Fruit fly (Drosophila melanogaster) whole organism, embryonic: ENCODE results near the gene sol.
A peak's percentile ranks its signal among the peaks of the same experiment; 100 is the strongest.

ENCODE experiments used
- Asciz ChIP-seq: fragments of 200-800 bp; sonication (Bioruptor generic); optimal IDR thresholded peaks from 2 replicates; lab custom pipeline; 2017; ENCODE audit warnings: missing biosample characterization, mild to moderate bottlenecking, missing genetic modification characterization, missing genetic modification reagents
- CG11560 ChIP-seq: fragments of 200-800 bp; sonication (Bioruptor generic); IDR thresholded peaks from 3 replicates; pipeline ENCODE4 v1.3.6; 2022; ENCODE audit warnings: missing biosample characterization, missing genetic modification characterization
- CG13123 ChIP-seq: fragments of 200-800 bp; sonication (Bioruptor generic); optimal IDR thresholded peaks from 2 replicates; lab custom pipeline; 2016; ENCODE audit warnings: missing biosample characterization, missing genetic modification characterization
- CG14860 ChIP-seq: fragments of 200-800 bp; sonication (Bioruptor generic); IDR thresholded peaks from 3 replicates; pipeline ENCODE4 v1.3.6; 2022; ENCODE audit warnings: missing biosample characterization, missing genetic modification characterization; ENCODE audit not compliant: partially characterized antibody
- CG1602 ChIP-seq: fragments of 200-800 bp; sonication (Bioruptor generic); optimal IDR thresholded peaks from 3 replicates; lab custom pipeline; 2016; ENCODE audit warnings: missing biosample characterization, missing genetic modification characterization
- CG17328 ChIP-seq: fragments of 200-800 bp; sonication (Bioruptor generic); IDR thresholded peaks from 2 replicates; pipeline ENCODE4 v1.3.6; 2022; ENCODE audit warnings: missing biosample characterization, missing genetic modification characterization
- CG17361 ChIP-seq: fragments of 200-800 bp; sonication (Bioruptor generic); IDR thresholded peaks from 3 replicates; pipeline ENCODE4 v1.3.6; 2022; ENCODE audit warnings: missing biosample characterization, missing genetic modification characterization
- CG2678 ChIP-seq: fragments of 200-800 bp; sonication (Bioruptor generic); optimal IDR thresholded peaks from 3 replicates; lab custom pipeline; 2019; ENCODE audit warnings: missing biosample characterization, mild to moderate bottlenecking, missing genetic modification characterization, moderate library complexity
- CG2712 ChIP-seq: fragments of 200-800 bp; optimal IDR thresholded peaks from 3 replicates; lab custom pipeline; 2019; ENCODE audit warnings: missing biosample characterization, mild to moderate bottlenecking, missing genetic modification characterization, moderate library complexity
- CG2889 ChIP-seq: fragments of 200-800 bp; sonication (Bioruptor generic); IDR thresholded peaks from 3 replicates; pipeline ENCODE4 v1.3.6; 2022; ENCODE audit warnings: missing biosample characterization, missing genetic modification characterization
- CG30020 ChIP-seq: fragments of 200-800 bp; optimal IDR thresholded peaks from 2 replicates; lab custom pipeline; 2019; ENCODE audit warnings: missing biosample characterization, mild to moderate bottlenecking, missing genetic modification characterization, moderate library complexity
- CG32532 ChIP-seq: fragments of 200-800 bp; sonication (Bioruptor generic); IDR thresholded peaks from 2 replicates; pipeline ENCODE4 v1.3.6; 2022; ENCODE audit warnings: missing biosample characterization, missing genetic modification characterization
- CG3281 ChIP-seq: fragments of 200-800 bp; sonication (Bioruptor generic); optimal IDR thresholded peaks from 3 replicates; lab custom pipeline; 2017; ENCODE audit warnings: missing biosample characterization, mild to moderate bottlenecking, missing genetic modification characterization
- CG34422 ChIP-seq: fragments of 200-800 bp; sonication (Bioruptor generic); IDR thresholded peaks from 3 replicates; pipeline ENCODE4 v1.3.6; 2022; ENCODE audit warnings: missing biosample characterization, missing genetic modification characterization
- CG3995 ChIP-seq: fragments of 200-800 bp; sonication (Bioruptor generic); optimal IDR thresholded peaks from 3 replicates; lab custom pipeline; 2016; ENCODE audit warnings: missing biosample characterization, missing genetic modification characterization
- CG4854 ChIP-seq: fragments of 200-800 bp; sonication (Bioruptor generic); optimal IDR thresholded peaks from 2 replicates; lab custom pipeline; 2016; ENCODE audit warnings: missing biosample characterization, missing genetic modification characterization, inconsistent platforms
- CG7963 ChIP-seq: fragments of 200-800 bp; sonication (Bioruptor generic); IDR thresholded peaks from 3 replicates; pipeline ENCODE4 v1.3.6; 2022; ENCODE audit warnings: missing biosample characterization, missing genetic modification characterization; ENCODE audit not compliant: partially characterized antibody
- CG8924 ChIP-seq: fragments of 200-800 bp; optimal IDR thresholded peaks from 3 replicates; lab custom pipeline; 2019; ENCODE audit warnings: missing biosample characterization, mild to moderate bottlenecking, missing genetic modification characterization, moderate library complexity
- CG9727 ChIP-seq: fragments of 200-800 bp; sonication (Bioruptor generic); optimal IDR thresholded peaks from 3 replicates; lab custom pipeline; 2017; ENCODE audit warnings: missing biosample characterization, mild to moderate bottlenecking, missing genetic modification characterization
- CG9817 ChIP-seq: fragments of 200-800 bp; sonication (Bioruptor generic); optimal IDR thresholded peaks from 2 replicates; lab custom pipeline; 2018; ENCODE audit warnings: missing biosample characterization, mild to moderate bottlenecking, missing genetic modification characterization, moderate library complexity
- Chrac-16 ChIP-seq: fragments of 200-800 bp; sonication (Bioruptor generic); optimal IDR thresholded peaks from 3 replicates; lab custom pipeline; 2016; ENCODE audit warnings: missing biosample characterization, missing genetic modification characterization
- Deaf1 ChIP-seq: fragments of 200-800 bp; optimal IDR thresholded peaks from 3 replicates; lab custom pipeline; 2019; ENCODE audit warnings: missing biosample characterization, mild to moderate bottlenecking, missing genetic modification characterization, moderate library complexity
- Dek ChIP-seq: fragments of 200-800 bp; sonication (Bioruptor generic); optimal IDR thresholded peaks from 3 replicates; lab custom pipeline; 2019; ENCODE audit warnings: missing biosample characterization, mild to moderate bottlenecking, missing genetic modification characterization, moderate library complexity
- ERR ChIP-seq: fragments of 200-800 bp; sonication (Bioruptor generic); optimal IDR thresholded peaks from 2 replicates; lab custom pipeline; 2016; ENCODE audit warnings: missing biosample characterization, missing genetic modification characterization
- HLHmδ ChIP-seq: fragments of 200-800 bp; sonication (Bioruptor generic); optimal IDR thresholded peaks from 2 replicates; lab custom pipeline; 2018; ENCODE audit warnings: missing biosample characterization, mild to moderate bottlenecking, missing genetic modification characterization, moderate library complexity
- Hmr ChIP-seq: fragments of 200-800 bp; sonication (Bioruptor generic); optimal IDR thresholded peaks from 3 replicates; lab custom pipeline; 2017; ENCODE audit warnings: mild to moderate bottlenecking, missing biosample characterization, missing genetic modification reagents, missing genetic modification characterization
- Hr3 ChIP-seq: fragments of 200-800 bp; sonication (Bioruptor generic); optimal IDR thresholded peaks from 3 replicates; lab custom pipeline; 2016; ENCODE audit warnings: missing biosample characterization, missing genetic modification characterization
- Med ChIP-seq: fragments of 200-800 bp; sonication (Bioruptor generic); peaks from one replicate; lab custom pipeline; 2016; ENCODE audit warnings: missing biosample characterization, missing genetic modification characterization, mild to moderate bottlenecking, inconsistent platforms, moderate library complexity
- NC2α ChIP-seq: fragments of 200-800 bp; sonication (Bioruptor generic); optimal IDR thresholded peaks from 2 replicates; lab custom pipeline; 2016; ENCODE audit warnings: missing biosample characterization, missing genetic modification characterization
- NK7.1 ChIP-seq: fragments of 200-800 bp; sonication (Bioruptor generic); optimal IDR thresholded peaks from 3 replicates; lab custom pipeline; 2016; ENCODE audit warnings: missing biosample characterization, missing genetic modification characterization
- Nf-YC ChIP-seq: fragments of 200-800 bp; optimal IDR thresholded peaks from 3 replicates; lab custom pipeline; 2019; ENCODE audit warnings: missing biosample characterization, mild to moderate bottlenecking, missing genetic modification characterization, moderate library complexity
- Sox102F ChIP-seq: fragments of 200-800 bp; sonication (Bioruptor generic); optimal IDR thresholded peaks from 2 replicates; lab custom pipeline; 2018; ENCODE audit warnings: missing biosample characterization, mild to moderate bottlenecking, missing genetic modification characterization, moderate library complexity
- bbx ChIP-seq: fragments of 200-800 bp; sonication (Bioruptor generic); IDR thresholded peaks from 2 replicates; pipeline ENCODE4 v1.3.6; 2022; ENCODE audit warnings: missing biosample characterization, missing genetic modification characterization; ENCODE audit not compliant: partially characterized antibody
- crc ChIP-seq: fragments of 200-800 bp; sonication (Bioruptor generic); optimal IDR thresholded peaks from 2 replicates; lab custom pipeline; 2016; ENCODE audit warnings: missing biosample characterization, missing genetic modification characterization
- croc ChIP-seq: fragments of 200-800 bp; sonication (Bioruptor generic); conservative IDR thresholded peaks from 3 replicates; pipeline ENCODE4 v1.3.6; 2022; ENCODE audit warnings: missing biosample characterization, missing genetic modification characterization
- cwo ChIP-seq: fragments of 200-800 bp; sonication (Bioruptor generic); optimal IDR thresholded peaks from 3 replicates; lab custom pipeline; 2017; ENCODE audit warnings: missing biosample characterization, missing genetic modification characterization, mild to moderate bottlenecking, moderate library complexity, missing genetic modification reagents
- emc ChIP-seq: fragments of 200-800 bp; sonication (Bioruptor generic); optimal IDR thresholded peaks from 2 replicates; lab custom pipeline; 2016; ENCODE audit warnings: missing biosample characterization, missing genetic modification characterization
- grau ChIP-seq: fragments of 200-800 bp; optimal IDR thresholded peaks from 3 replicates; lab custom pipeline; 2019; ENCODE audit warnings: missing biosample characterization, mild to moderate bottlenecking, missing genetic modification characterization, moderate library complexity
- ind ChIP-seq: fragments of 200-800 bp; sonication (Bioruptor generic); optimal IDR thresholded peaks from 3 replicates; lab custom pipeline; 2016; ENCODE audit warnings: missing biosample characterization, missing genetic modification characterization
- luna ChIP-seq: fragments of 200-800 bp; sonication (Bioruptor generic); optimal IDR thresholded peaks from 2 replicates; lab custom pipeline; 2016; ENCODE audit warnings: missing biosample characterization, missing genetic modification characterization
- pan ChIP-seq, 4 experiments: fragments of >200 bp in 3 of 4; fragments of 200-800 bp in 1 of 4; sonication (Bioruptor generic) in 1 of 4; optimal IDR thresholded peaks in 3 of 4; IDR thresholded peaks in 1 of 4; 2 replicates each; pipeline versions ENCODE4 v1.3.6 to Lab custom; 2017 to 2022; ENCODE audit warnings: missing biosample characterization in 2 of 4, missing genetic modification characterization in 2 of 4, mixed read lengths in 1 of 4
- psq ChIP-seq: fragments of 200-800 bp; sonication (Bioruptor generic); optimal IDR thresholded peaks from 2 replicates; lab custom pipeline; 2017; ENCODE audit warnings: missing biosample characterization, missing genetic modification characterization
- rib ChIP-seq: fragments of 200-800 bp; sonication (Bioruptor generic); IDR thresholded peaks from 2 replicates; pipeline ENCODE4 v1.3.6; 2022; ENCODE audit warnings: missing biosample characterization, missing genetic modification characterization
- schlank ChIP-seq: fragments of 200-800 bp; sonication (Bioruptor generic); optimal IDR thresholded peaks from 2 replicates; lab custom pipeline; 2018; ENCODE audit warnings: missing biosample characterization, mild to moderate bottlenecking, missing genetic modification characterization
- sna ChIP-seq: fragments of 200-800 bp; sonication (Bioruptor generic); IDR thresholded peaks from 2 replicates; pipeline ENCODE4 v1.3.6; 2022; ENCODE audit warnings: missing biosample characterization, missing genetic modification characterization; ENCODE audit not compliant: partially characterized antibody
- sob ChIP-seq: fragments of 200-800 bp; sonication (Bioruptor generic); IDR thresholded peaks from 2 replicates; pipeline ENCODE4 v1.3.6; 2022; ENCODE audit warnings: missing biosample characterization, missing genetic modification characterization
- tap ChIP-seq: fragments of 200-800 bp; optimal IDR thresholded peaks from 3 replicates; lab custom pipeline; 2019; ENCODE audit warnings: missing biosample characterization, mild to moderate bottlenecking, missing genetic modification characterization, moderate library complexity
- twi ChIP-seq: fragments of 200-800 bp; optimal IDR thresholded peaks from 2 replicates; lab custom pipeline; 2019; ENCODE audit warnings: missing biosample characterization, mild to moderate bottlenecking, missing genetic modification characterization, moderate library complexity
- vvl ChIP-seq: fragments of 200-800 bp; sonication (Bioruptor generic); IDR thresholded peaks from 2 replicates; pipeline ENCODE4 v1.3.6; 2022; ENCODE audit warnings: missing biosample characterization, missing genetic modification characterization
- wek ChIP-seq: fragments of 200-800 bp; sonication (Bioruptor generic); optimal IDR thresholded peaks from 3 replicates; lab custom pipeline; 2018; ENCODE audit warnings: missing biosample characterization, mild to moderate bottlenecking, missing genetic modification characterization, moderate library complexity

sol gene

dm6 chrX:21375595-21376047 lies 25.5 kb downstream of the sol start (continued):
- no peak for TF ChIP-seq CG7963
- peak; percentile 70 for TF ChIP-seq Med
- no peak for TF ChIP-seq crc
- peak; percentile 40 for TF ChIP-seq Hr3 (GFP tag; lab: Kevin White, UChicago)
- no peak for TF ChIP-seq emc
- TF ChIP-seq NK7.1: no peak
- TF ChIP-seq schlank: no peak
- peak; percentile 56 for TF ChIP-seq Deaf1 (tag; lab: Kevin White, UChicago)
- TF ChIP-seq pan (optimal IDR thresholded peaks at IDR 0.05; lab: Kevin White, UChicago): no peak
- TF ChIP-seq pan (GFP tag; optimal IDR thresholded peaks at IDR 0.05 in 1 of 2, IDR thresholded peaks at IDR 0.05 in 1 of 2): no peak
- TF ChIP-seq CG4854: no peak
- no peak for TF ChIP-seq twi (tag; lab: Kevin White, UChicago)
- TF ChIP-seq Asciz (GFP tag; lab: Kevin White, UChicago): peak; percentile 29
- TF ChIP-seq sob (GFP tag; lab: Robert Waterston, UW): no peak
- TF ChIP-seq grau: peak; percentile 65
- peak; percentile 75 for TF ChIP-seq CG2678 (tag; lab: Kevin White, UChicago)
- TF ChIP-seq Dek (tag; lab: Kevin White, UChicago): peak; percentile 52
- TF ChIP-seq croc (GFP tag; lab: Robert Waterston, UW): no peak
- peak; percentile 52; the same call in 2 of the 3 replicates for TF ChIP-seq CG17361 (GFP tag; lab: Robert Waterston, UW)
- TF ChIP-seq CG9817 (tag; lab: Kevin White, UChicago): peak; percentile 13
- no peak for TF ChIP-seq HLHmδ (GFP tag; lab: Kevin White, UChicago)
- no peak for TF ChIP-seq sna (GFP tag; lab: Robert Waterston, UW)
- no peak for TF ChIP-seq NC2α (GFP tag; lab: Kevin White, UChicago)
- TF ChIP-seq CG11560 (tag; lab: Robert Waterston, UW): no peak
- TF ChIP-seq Sox102F: peak; percentile 47
- TF ChIP-seq tap: peak; percentile 3
- TF ChIP-seq luna: no peak
- peak; percentile 31 for TF ChIP-seq ind
- TF ChIP-seq bbx (GFP tag; lab: Robert Waterston, UW): no peak
- peak; percentile 24 for TF ChIP-seq Nf-YC (tag; lab: Kevin White, UChicago)
- TF ChIP-seq cwo: peak; percentile 49
- no peak for TF ChIP-seq CG13123 (GFP tag; lab: Kevin White, UChicago)
- peak; percentile 2 for TF ChIP-seq CG3995 (GFP tag; lab: Kevin White, UChicago)
- no peak for TF ChIP-seq CG14860 (GFP tag; lab: Robert Waterston, UW)
- TF ChIP-seq rib: no peak
- no peak for TF ChIP-seq wek (GFP tag; lab: Kevin White, UChicago)
- TF ChIP-seq CG1602 (GFP tag; lab: Kevin White, UChicago): no peak
- peak; percentile 61 for TF ChIP-seq CG3281 (GFP tag; lab: Kevin White, UChicago)
- TF ChIP-seq CG34422 (GFP tag; lab: Robert Waterston, UW): no peak
- TF ChIP-seq CG32532 (GFP tag; lab: Robert Waterston, UW): peak; percentile 59
- TF ChIP-seq Chrac-16 (GFP tag; lab: Kevin White, UChicago): peak; percentile 6
- no peak for TF ChIP-seq psq
- TF ChIP-seq CG9727: peak; percentile 39
- no peak for TF ChIP-seq CG17328 (GFP tag; lab: Robert Waterston, UW)
- no peak for TF ChIP-seq CG2889
- no peak for TF ChIP-seq ERR (GFP tag; lab: Kevin White, UChicago)
- peak; percentile 60 for TF ChIP-seq Hmr (GFP tag; lab: Kevin White, UChicago)
- peak; percentile 46; the same call in 1 of the 2 replicates for TF ChIP-seq vvl
- no peak for TF ChIP-seq CG30020 (tag; lab: Kevin White, UChicago)
- TF ChIP-seq CG8924 (tag; lab: Kevin White, UChicago): peak; percentile 59
- peak; percentile 40 for TF ChIP-seq CG2712
